Worm (Caenorhabditis elegans): Measurements from ENCODE around the gene let-99.

let-99 gene

ce11 chrIV:12527217-12527616 is 40.4 kb upstream of the let-99 start, which contains the start of gene F53B2.8 (continued):
- TF ChIP-seq ceh-90 (tag; optimal IDR thresholded peaks at IDR 0.05) (no peak), dpl-1 (GFP tag; optimal IDR thresholded peaks at IDR 0.05) (peak in 2 of 3 experiments; percentile 13 to 21), lin-15B (tag; optimal IDR thresholded peaks at IDR 0.05) (no peak), hpl-2 (GFP tag; optimal IDR thresholded peaks at IDR 0.05) (peak; percentile 71), zag-1 (tag; optimal IDR thresholded peaks at IDR 0.05) (no peak), lin-35 (GFP tag; optimal IDR thresholded peaks at IDR 0.05) (peak in 1 of 2 experiments; percentile 59), mab-9 (GFP tag; IDR thresholded peaks at IDR 0.05) (no peak), sox-4 (tag; optimal IDR thresholded peaks at IDR 0.05) (no peak), efl-3 (GFP tag; optimal IDR thresholded peaks at IDR 0.05) (no peak), lin-14 (GFP tag; optimal IDR thresholded peaks at IDR 0.05) (no peak), ceh-63 (GFP tag; optimal IDR thresholded peaks at IDR 0.05) (no peak), ceh-82 (tag; optimal IDR thresholded peaks at IDR 0.05) (peak in 2 of 3 experiments; percentile 13 to 46), skn-1 (tag; optimal IDR thresholded peaks at IDR 0.05) (peak; percentile 63), tlp-1 (tag; optimal IDR thresholded peaks at IDR 0.05) (no peak), aha-1 (tag; optimal IDR thresholded peaks at IDR 0.05) (no peak), aly-2 (tag; optimal IDR thresholded peaks at IDR 0.05) (no peak), hlh-4 (tag; optimal IDR thresholded peaks at IDR 0.05) (no peak), isw-1 (GFP tag; IDR thresholded peaks at IDR 0.05) (0 out of 2 replicates have a peak, but pooled peaks have one; percentile 3), rnt-1 (tag; optimal IDR thresholded peaks at IDR 0.05) (no peak), jun-1 (tag; optimal IDR thresholded peaks at IDR 0.05) (no peak), ama-1 (optimal IDR thresholded peaks at IDR 0.05) (no peak), xbp-1 (tag; optimal IDR thresholded peaks at IDR 0.05) (no peak), grh-1 (GFP tag; IDR thresholded peaks at IDR 0.05) (no peak), unc-130 (tag; optimal IDR thresholded peaks at IDR 0.05) (no peak), ceh-8 (GFP tag; optimal IDR thresholded peaks at IDR 0.05) (no peak), ztf-4 (tag; optimal IDR thresholded peaks at IDR 0.05) (no peak), nhr-11 (tag; optimal IDR thresholded peaks at IDR 0.05) (no peak), unc-30 (tag; optimal IDR thresholded peaks at IDR 0.05) (no peak), hlh-17 (GFP tag; optimal IDR thresholded peaks at IDR 0.05; ENCODE audit: borderline replicate concordance) (no peak), egl-13 (tag; optimal IDR thresholded peaks at IDR 0.05) (no peak), pax-3 (tag; optimal IDR thresholded peaks at IDR 0.05) (no peak), snpc-4 (tag; optimal IDR thresholded peaks at IDR 0.05) (peak; percentile 21), fkh-8 (tag; optimal IDR thresholded peaks at IDR 0.05) (no peak), nhr-84 (tag; optimal IDR thresholded peaks at IDR 0.05) (no peak), irx-1 (tag; optimal IDR thresholded peaks at IDR 0.05) (no peak), pag-3 (tag; optimal IDR thresholded peaks at IDR 0.05; ENCODE audit: borderline replicate concordance, insufficient read depth) (no peak), egl-27 (tag; optimal IDR thresholded peaks at IDR 0.05) (no peak), lin-39 (tag; optimal IDR thresholded peaks at IDR 0.05) (no peak), swsn-7 (tag; optimal IDR thresholded peaks at IDR 0.05) (no peak), C16A3.4 (tag; optimal IDR thresholded peaks at IDR 0.05) (no peak), fkh-4 (tag; optimal IDR thresholded peaks at IDR 0.05; ENCODE audit: borderline replicate concordance) (no peak)

DNA sequence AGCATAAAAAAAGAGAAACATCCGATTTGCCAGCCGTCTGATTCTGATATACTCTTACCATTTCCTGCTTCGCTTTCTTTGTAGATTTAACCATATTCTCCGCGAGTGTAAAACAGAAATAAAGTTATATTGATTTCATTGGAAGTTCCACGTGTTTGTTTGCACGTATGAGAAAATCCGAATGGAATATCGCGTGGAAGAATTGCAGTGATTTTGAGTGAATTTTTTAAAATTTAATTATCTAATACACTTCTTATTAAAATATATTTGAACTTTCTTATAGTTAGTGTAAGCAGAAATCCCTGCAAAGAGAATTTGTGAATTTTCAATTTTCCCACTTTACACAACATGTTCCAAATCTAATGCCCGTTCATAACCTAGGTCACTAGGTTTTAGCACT is 36.6 kb upstream of the let-99 start, which contains the start of gene F53B2.5:
F53B2.5 (minus strand) TSS at position 101 of the 400 bp plus-strand sequence.
- peak; percentile 11 for TF ChIP-seq nhr-85 (tag)
- no peak for TF ChIP-seq sptf-1 (tag; optimal IDR thresholded peaks at IDR 0.05)
- no peak for TF ChIP-seq efl-1 (optimal IDR thresholded peaks at IDR 0.05)
- no peak for TF ChIP-seq efl-1 (GFP tag; optimal IDR thresholded peaks at IDR 0.05 in 1 of 2)
- no peak for TF ChIP-seq nhr-237 (tag; optimal IDR thresholded peaks at IDR 0.05)
- no peak for TF ChIP-seq lin-39 (tag; optimal IDR thresholded peaks at IDR 0.05)
